Worm (Caenorhabditis elegans) whole organism, midembryonic: ENCODE data around the gene B0035.21.

Experiments
- T22C8.4 ChIP-seq: fragments of 200-800 bp; sonication (Bioruptor generic); IDR thresholded peaks from 2 replicates; pipeline ENCODE4 v1.3.6; 2022; ENCODE audit warnings: missing genetic modification characterization, missing compliant biosample characterization
- cog-1 ChIP-seq: sonication (generic microtip); optimal IDR thresholded peaks from 2 replicates; lab custom pipeline; 2016; ENCODE audit warnings: missing genetic modification characterization, missing compliant biosample characterization
- flt-1 ChIP-seq: fragments of 200-800 bp; sonication (Bioruptor generic); IDR thresholded peaks from 2 replicates; pipeline ENCODE4 v1.3.6; 2022; ENCODE audit warnings: missing genetic modification characterization, missing compliant biosample characterization
- klf-2 ChIP-seq: fragments of 200-800 bp; sonication (Bioruptor generic); conservative IDR thresholded peaks from 2 replicates; pipeline ENCODE4 v1.3.6; 2022; ENCODE audit warnings: missing genetic modification reagents, missing genetic modification characterization, missing compliant biosample characterization
- med-1 ChIP-seq: sonication (generic microtip); optimal IDR thresholded peaks from 2 replicates; lab custom pipeline; 2017; ENCODE audit warnings: missing genetic modification characterization, mild to moderate bottlenecking, missing compliant biosample characterization, antibody characterized with exemption, missing genetic modification reagents; ENCODE audit not compliant: insufficient read depth
- ref-1 ChIP-seq: fragments of 200-800 bp; sonication (Bioruptor generic); conservative IDR thresholded peaks from 2 replicates; pipeline ENCODE4 v1.3.6; 2022; ENCODE audit warnings: missing genetic modification reagents, missing genetic modification characterization, missing compliant biosample characterization
- tab-1 ChIP-seq: fragments of 200-800 bp; sonication (Bioruptor generic); IDR thresholded peaks from 2 replicates; pipeline ENCODE4 v1.3.6; 2022; ENCODE audit warnings: missing genetic modification characterization, missing compliant biosample characterization
- ztf-23 ChIP-seq: fragments of 200-800 bp; sonication (Bioruptor generic); IDR thresholded peaks from 2 replicates; pipeline ENCODE4 v1.3.6; 2022; ENCODE audit warnings: missing genetic modification reagents, missing genetic modification characterization, missing compliant biosample characterization
- ztf-29 ChIP-seq: fragments of 200-800 bp; sonication (Bioruptor generic); IDR thresholded peaks from 2 replicates; pipeline ENCODE4 v1.3.6; 2022; ENCODE audit warnings: missing genetic modification reagents, missing genetic modification characterization, missing compliant biosample characterization

Gene B0035.21

DNA sequence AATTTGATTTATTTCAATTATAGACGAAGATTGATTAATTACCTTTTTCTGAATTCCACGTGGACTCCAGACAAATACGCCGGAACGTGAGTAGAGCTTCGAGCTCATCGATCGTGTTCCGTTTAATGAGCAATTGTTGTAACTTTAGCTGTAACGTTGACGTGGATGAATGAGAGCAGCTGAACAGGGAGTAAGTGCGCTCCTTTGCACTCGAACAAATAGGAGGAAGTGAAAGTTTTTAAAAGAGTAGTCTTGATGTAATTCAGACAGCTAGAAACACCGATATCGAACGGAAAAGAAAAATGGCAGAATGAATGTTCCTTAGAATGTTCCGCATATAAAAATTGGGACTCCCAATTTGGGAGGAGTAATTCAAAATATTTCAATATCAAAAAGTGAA, 44.6 kb downstream of the B0035.21 start, which contains the start of gene sec-31:
Gene sec-31 (minus strand): TSS at position 148 of the 400 bp plus-strand sequence.
- TF ChIP-seq T22C8.4 (no peak), med-1 (GFP tag; lab: Kevin White, UChicago) (no peak), flt-1 (GFP tag; lab: Robert Waterston, UW) (no peak), ztf-29 (GFP tag; lab: Robert Waterston, UW) (no peak), cog-1 (tag; lab: Kevin White, UChicago) (no peak), klf-2 (GFP tag; lab: Robert Waterston, UW) (no peak), ztf-23 (GFP tag; lab: Robert Waterston, UW) (no peak), tab-1 (GFP tag; lab: Robert Waterston, UW) (no peak), ref-1 (GFP tag; lab: Robert Waterston, UW) (no peak)

DNA sequence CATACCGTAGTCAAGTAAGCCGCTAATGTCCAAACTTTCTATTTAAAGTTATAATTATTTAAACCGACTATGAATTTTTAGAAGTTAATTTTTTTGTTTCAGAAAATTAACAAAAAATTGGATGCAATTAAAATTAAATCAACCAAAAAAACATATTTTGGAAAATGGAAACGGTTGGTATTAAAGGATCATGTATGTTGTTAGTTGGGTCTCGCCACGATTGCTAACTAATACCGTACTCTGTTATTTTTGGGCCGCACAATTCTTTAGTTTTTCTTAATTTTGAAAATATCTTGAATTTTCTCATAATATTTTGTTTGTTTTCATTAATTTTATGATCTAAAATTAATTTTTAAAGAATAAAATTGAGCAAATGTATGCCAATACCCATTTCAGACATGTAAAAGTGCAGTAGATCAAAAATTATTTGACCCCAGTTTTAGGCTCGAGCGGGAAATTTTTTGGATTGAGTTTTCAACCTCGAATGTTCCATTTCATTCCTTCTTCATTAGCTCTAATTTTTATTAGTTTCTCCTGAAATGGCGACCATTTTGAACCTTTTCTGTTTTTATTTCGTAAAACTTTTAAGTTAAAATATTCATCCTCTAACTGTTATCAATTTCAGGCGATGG, 45.4 kb downstream of the B0035.21 start, which contains the start of gene cbd-1:
Gene cbd-1 (plus strand): TSS at position 626 of the 632 bp plus-strand sequence.
- TF ChIP-seq flt-1 (GFP tag; lab: Robert Waterston, UW) (no peak), cog-1 (tag; lab: Kevin White, UChicago) (no peak), klf-2 (GFP tag; lab: Robert Waterston, UW) (no peak)

DNA sequence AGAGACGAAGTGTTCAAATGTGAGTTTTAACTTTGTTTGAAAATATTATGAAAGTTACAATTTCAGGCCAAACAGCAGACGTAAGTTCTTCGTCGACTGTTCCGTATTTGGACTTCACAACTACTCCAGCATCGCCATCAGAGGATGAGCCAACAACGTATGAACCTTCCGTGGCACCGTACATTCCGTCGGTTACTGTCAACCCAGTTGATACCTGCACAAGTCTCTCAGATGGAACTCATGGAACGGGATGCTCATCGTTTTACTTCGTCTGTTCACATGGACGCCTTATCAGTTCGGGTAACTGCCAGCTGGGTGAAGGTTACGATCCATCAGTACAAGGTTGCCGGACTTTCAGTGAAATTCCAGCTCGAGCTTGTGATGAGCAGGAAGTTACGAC, 48.7 kb downstream of the B0035.21 start:
- TF ChIP-seq tab-1 (GFP tag; lab: Robert Waterston, UW) (no peak), med-1 (GFP tag; lab: Kevin White, UChicago) (no peak), cog-1 (tag; lab: Kevin White, UChicago) (no peak), flt-1 (GFP tag; lab: Robert Waterston, UW) (no peak), ztf-29 (GFP tag; lab: Robert Waterston, UW) (no peak), ref-1 (GFP tag; lab: Robert Waterston, UW) (no peak), klf-2 (GFP tag; lab: Robert Waterston, UW) (no peak)
